Comparison of ENCODE assay signal across 3 worm cellular contexts in the genomic region with DNA sequence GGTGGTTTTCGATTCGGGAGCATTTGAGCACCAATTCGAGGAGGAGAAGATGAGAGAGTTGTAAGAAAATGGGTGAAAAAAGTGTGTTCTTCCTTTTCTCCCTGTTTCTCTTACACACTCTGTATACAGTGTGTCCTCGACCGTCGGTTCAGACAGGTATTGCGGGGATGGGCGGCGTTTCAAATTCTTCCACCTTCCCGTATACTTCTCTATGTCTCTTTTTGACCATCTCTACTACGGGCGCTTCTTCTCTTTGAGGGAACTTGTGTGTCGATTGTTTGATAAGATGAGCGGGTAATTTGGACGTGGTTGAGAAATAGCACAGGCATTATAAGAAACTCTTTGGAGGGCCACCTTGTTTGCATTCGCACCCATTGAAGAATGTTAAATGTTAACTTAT.
TF ChIP-seq lines count a peak whose summit lies in the region.

No protein-coding gene starts in this region.

TF ChIP-seq in whole organism, L1 larva, 84 proteins besides CTCF, POLR2A, EP300 and RAD21 (continued from another document):
- TF ChIP-seq blmp-1 (tag; optimal IDR thresholded peaks at IDR 0.05; lab: Kevin White, UChicago) (peak; percentile 37), lin-14 (GFP tag; optimal IDR thresholded peaks at IDR 0.05; lab: Kevin White, UChicago) (peak; percentile 58), pqm-1 (tag; optimal IDR thresholded peaks at IDR 0.05; lab: Kevin White, UChicago) (peak; percentile 59)

TF ChIP-seq in whole organism, L3 larva, 47 proteins besides CTCF, POLR2A, EP300 and RAD21 (continued from another document):
- no peak for TF ChIP-seq nhr-12 (tag; optimal IDR thresholded peaks at IDR 0.05; lab: Kevin White, UChicago)
- TF ChIP-seq ceh-16 (tag; optimal IDR thresholded peaks at IDR 0.05; lab: Kevin White, UChicago) = no peak
- no peak for TF ChIP-seq nhr-43 (tag; optimal IDR thresholded peaks at IDR 0.05; lab: Kevin White, UChicago; ENCODE audit: poor library complexity, severe bottlenecking)
- no peak for TF ChIP-seq ceh-82 (tag; optimal IDR thresholded peaks at IDR 0.05; lab: Kevin White, UChicago)
- peak; percentile 96 for TF ChIP-seq lin-15B (tag; optimal IDR thresholded peaks at IDR 0.05; lab: Kevin White, UChicago)
- no peak for TF ChIP-seq ama-1 (optimal IDR thresholded peaks at IDR 0.05; lab: Kevin White, UChicago)
- no peak for TF ChIP-seq tbx-2 (tag; optimal IDR thresholded peaks at IDR 0.05; lab: Kevin White, UChicago)
- no peak for TF ChIP-seq nhr-237 (tag; optimal IDR thresholded peaks at IDR 0.05; lab: Kevin White, UChicago)
- TF ChIP-seq ceh-28 (tag; optimal IDR thresholded peaks at IDR 0.05; lab: Kevin White, UChicago) = no peak
- no peak for TF ChIP-seq unc-39 (tag; optimal IDR thresholded peaks at IDR 0.05; lab: Kevin White, UChicago)
- TF ChIP-seq jun-1 (tag; optimal IDR thresholded peaks at IDR 0.05; lab: Kevin White, UChicago) = no peak
- TF ChIP-seq nhr-23 (tag; optimal IDR thresholded peaks at IDR 0.05; lab: Kevin White, UChicago) = peak; percentile 43
- peak; percentile 53 for TF ChIP-seq nhr-25 (tag; optimal IDR thresholded peaks at IDR 0.05; lab: Kevin White, UChicago)
- TF ChIP-seq hmg-11 (tag; optimal IDR thresholded peaks at IDR 0.05; lab: Kevin White, UChicago) = no peak
- peak; percentile 35 for TF ChIP-seq nfya-1 (tag; optimal IDR thresholded peaks at IDR 0.05; lab: Kevin White, UChicago; ENCODE audit: insufficient read depth)
- TF ChIP-seq sea-2 (GFP tag; optimal IDR thresholded peaks at IDR 0.05; lab: Kevin White, UChicago) = no peak
- TF ChIP-seq pqm-1 (tag; optimal IDR thresholded peaks at IDR 0.05; lab: Kevin White, UChicago) = peak; percentile 38
- no peak for TF ChIP-seq nhr-77 (tag; optimal IDR thresholded peaks at IDR 0.05; lab: Kevin White, UChicago)
- TF ChIP-seq eor-1 (tag; optimal IDR thresholded peaks at IDR 0.05; lab: Kevin White, UChicago) = no peak
- TF ChIP-seq daf-12 (tag; optimal IDR thresholded peaks at IDR 0.05; lab: Kevin White, UChicago) = no peak

TF ChIP-seq in whole organism, L4 larva, 104 proteins besides CTCF, POLR2A, EP300 and RAD21 (continued from another document):
- TF ChIP-seq hlh-30 (tag; optimal IDR thresholded peaks at IDR 0.05; lab: Kevin White, UChicago; ENCODE audit: insufficient read depth) (no peak), lin-1 (GFP tag; IDR thresholded peaks at IDR 0.05; lab: Robert Waterston, UW) (no peak), daf-12 (tag; optimal IDR thresholded peaks at IDR 0.05; lab: Kevin White, UChicago) (no peak), ceh-32 (tag; optimal IDR thresholded peaks at IDR 0.05; lab: Kevin White, UChicago; ENCODE audit: poor library complexity) (no peak), daf-16 (GFP tag; optimal IDR thresholded peaks at IDR 0.05; lab: Kevin White, UChicago) (no peak), daf-16 (tag; optimal IDR thresholded peaks at IDR 0.05; lab: Kevin White, UChicago) (peak; percentile 57), arid-1 (GFP tag; conservative IDR thresholded peaks at IDR 0.05; lab: Robert Waterston, UW) (no peak), dpl-1 (GFP tag; optimal IDR thresholded peaks at IDR 0.05; lab: Kevin White, UChicago) (peak; percentile 42), aha-1 (tag; lab: Kevin White, UChicago) (peak; percentile 2), mes-2 (tag; optimal IDR thresholded peaks at IDR 0.05; lab: Kevin White, UChicago; ENCODE audit: poor library complexity, severe bottlenecking) (peak; percentile 28), dve-1 (tag; optimal IDR thresholded peaks at IDR 0.05; lab: Kevin White, UChicago; ENCODE audit: insufficient read depth) (peak; percentile 62), mep-1 (tag; optimal IDR thresholded peaks at IDR 0.05; lab: Kevin White, UChicago) (peak; percentile 33), nhr-111 (GFP tag; optimal IDR thresholded peaks at IDR 0.05; lab: Kevin White, UChicago) (no peak), hlh-11 (tag; optimal IDR thresholded peaks at IDR 0.05; lab: Kevin White, UChicago) (peak; percentile 69), lin-13 (GFP tag; optimal IDR thresholded peaks at IDR 0.05; lab: Kevin White, UChicago) (peak; percentile 77)
